Fruit fly (Drosophila melanogaster): Measurements from ENCODE around the gene CG46434.

DNA sequence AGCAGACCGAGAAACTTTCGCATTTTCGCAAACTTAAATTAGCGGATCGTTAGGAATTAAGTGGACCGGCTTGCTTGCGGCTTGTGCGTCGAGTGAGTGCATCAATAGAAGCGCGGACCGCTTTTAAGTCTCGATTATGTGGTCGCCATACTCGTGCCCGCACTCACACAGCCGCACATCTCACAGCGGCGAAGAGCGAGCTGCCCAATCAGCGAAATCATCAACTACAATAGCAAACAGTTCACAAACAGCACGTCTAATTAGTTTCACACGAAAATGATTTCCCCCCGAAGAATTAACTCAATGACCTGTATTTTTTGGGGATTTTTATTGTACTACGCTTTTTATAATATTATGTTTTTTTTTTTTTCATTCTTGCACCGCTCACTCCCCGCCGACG is 43.3 kb downstream of the CG46434 start, which contains the start of gene CG9451:
- no peak for TF ChIP-seq psq (optimal IDR thresholded peaks at IDR 0.05)
- no peak for TF ChIP-seq insv (optimal IDR thresholded peaks at IDR 0.05)
